Worm (Caenorhabditis elegans) whole organism, L1 larva: ENCODE data around the gene dop-5.

Experiments used
- aha-1 ChIP-seq: fragments of 150-350 bp; optimal IDR thresholded peaks from 2 replicates; lab custom pipeline; 2014; ENCODE audit warnings: missing biosample characterization, missing genetic modification characterization
- aly-2 ChIP-seq: fragments of 150-350 bp; optimal IDR thresholded peaks from 2 replicates; lab custom pipeline; 2014; ENCODE audit warnings: missing biosample characterization, missing genetic modification characterization
- ama-1 ChIP-seq: fragments of 150-350 bp; optimal IDR thresholded peaks from 2 replicates; lab custom pipeline; 2014
- blmp-1 ChIP-seq: fragments of 150-350 bp; optimal IDR thresholded peaks from 2 replicates; lab custom pipeline; 2014; ENCODE audit warnings: missing biosample characterization, missing genetic modification characterization
- fkh-10 ChIP-seq: sonication (generic microtip); optimal IDR thresholded peaks from 2 replicates; lab custom pipeline; 2017; ENCODE audit warnings: missing biosample characterization, missing genetic modification reagents, missing genetic modification characterization
- jun-1 ChIP-seq: fragments of 150-350 bp; optimal IDR thresholded peaks from 2 replicates; lab custom pipeline; 2014; ENCODE audit warnings: missing biosample characterization, missing genetic modification reagents, missing genetic modification characterization
- nhr-76 ChIP-seq: sonication (generic microtip); optimal IDR thresholded peaks from 2 replicates; lab custom pipeline; 2017; ENCODE audit warnings: missing biosample characterization, missing genetic modification characterization
- nhr-77 ChIP-seq: fragments of 150-350 bp; optimal IDR thresholded peaks from 2 replicates; lab custom pipeline; 2014; ENCODE audit warnings: missing biosample characterization, missing genetic modification characterization
- pag-3 ChIP-seq: sonication (generic microtip); optimal IDR thresholded peaks from 2 replicates; lab custom pipeline; 2017; ENCODE audit warnings: missing genetic modification characterization, mild to moderate bottlenecking, missing compliant biosample characterization, antibody characterized with exemption, borderline replicate concordance; ENCODE audit not compliant: insufficient read depth
- rnt-1 ChIP-seq: sonication (generic microtip); optimal IDR thresholded peaks from 2 replicates; lab custom pipeline; 2016; ENCODE audit warnings: mild to moderate bottlenecking, missing genetic modification characterization, moderate library complexity, missing compliant biosample characterization
- snpc-4 ChIP-seq: fragments of 150-350 bp; optimal IDR thresholded peaks from 2 replicates; lab custom pipeline; 2014; ENCODE audit warnings: missing biosample characterization, missing genetic modification characterization
- unc-130 ChIP-seq: fragments of 150-350 bp; optimal IDR thresholded peaks from 2 replicates; lab custom pipeline; 2017; ENCODE audit warnings: missing biosample characterization, missing genetic modification characterization, inconsistent platforms
- ztf-11 ChIP-seq, 2 experiments: sonication (generic microtip); optimal IDR thresholded peaks; 2 replicates each; lab custom pipeline; 2016 to 2017; ENCODE audit warnings: missing genetic modification characterization in 2 of 2, missing biosample characterization in 1 of 2, missing compliant biosample characterization in 1 of 2
- ztf-4 ChIP-seq: fragments of 150-350 bp; optimal IDR thresholded peaks from 2 replicates; lab custom pipeline; 2014; ENCODE audit warnings: missing biosample characterization, missing genetic modification characterization

- no peak for TF ChIP-seq nhr-76
- no peak for TF ChIP-seq rnt-1 (tag; lab: Kevin White, UChicago)
- TF ChIP-seq jun-1 (tag; lab: Kevin White, UChicago), result no peak
- no peak for TF ChIP-seq aha-1 (tag; lab: Kevin White, UChicago)
- TF ChIP-seq aly-2 (tag; lab: Kevin White, UChicago), result no peak
- no peak for TF ChIP-seq blmp-1 (tag; lab: Kevin White, UChicago)
- no peak for TF ChIP-seq nhr-77 (tag; lab: Kevin White, UChicago)
- TF ChIP-seq ztf-11 (tag; optimal IDR thresholded peaks at IDR 0.05; lab: Kevin White, UChicago), result no peak
- no peak for TF ChIP-seq snpc-4 (tag; lab: Kevin White, UChicago)
- no peak for TF ChIP-seq ama-1 (lab: Kevin White, UChicago)
- TF ChIP-seq pag-3 (tag; lab: Kevin White, UChicago), result no peak
- TF ChIP-seq fkh-10 (GFP tag; lab: Kevin White, UChicago), result peak; percentile 90
- TF ChIP-seq unc-130 (tag; lab: Kevin White, UChicago), result no peak
- no peak for TF ChIP-seq ztf-4
Measured at ce11 chrV:11341130-11341675, 24.8 kb downstream of the dop-5 start.
